Worm (Caenorhabditis elegans): ENCODE measurements around the gene srw-73.

The srw-73 gene

ce11 chrV:16610791-16611385 is 22.6 kb upstream of the srw-73 start, which contains the start of gene srw-54:
Gene srw-54, plus strand, starts transcription at chrV:16611335.
- TF ChIP-seq cog-1 (tag; optimal IDR thresholded peaks at IDR 0.05) (no peak), flt-1 (GFP tag; IDR thresholded peaks at IDR 0.05) (no peak), tab-1 (GFP tag; IDR thresholded peaks at IDR 0.05) (no peak), ref-1 (GFP tag; conservative IDR thresholded peaks at IDR 0.05) (no peak), T22C8.4 (GFP tag; IDR thresholded peaks at IDR 0.05) (no peak), klf-2 (GFP tag; conservative IDR thresholded peaks at IDR 0.05) (no peak), med-1 (GFP tag; optimal IDR thresholded peaks at IDR 0.05; ENCODE audit: insufficient read depth) (no peak), ztf-23 (GFP tag; IDR thresholded peaks at IDR 0.05) (no peak), ztf-29 (GFP tag; IDR thresholded peaks at IDR 0.05) (no peak)

ce11 chrV:16610094-16610493 is 21.8 kb upstream of the srw-73 start:
- TF ChIP-seq ztf-23 (GFP tag; IDR thresholded peaks at IDR 0.05), result no peak
- no peak for TF ChIP-seq klf-2 (GFP tag; conservative IDR thresholded peaks at IDR 0.05)
- no peak for TF ChIP-seq med-1 (GFP tag; optimal IDR thresholded peaks at IDR 0.05; ENCODE audit: insufficient read depth)
- TF ChIP-seq tab-1 (GFP tag; IDR thresholded peaks at IDR 0.05), result no peak

- TF ChIP-seq tab-1 (GFP tag; IDR thresholded peaks at IDR 0.05), result no peak
- no peak for TF ChIP-seq klf-2 (GFP tag; conservative IDR thresholded peaks at IDR 0.05)
- TF ChIP-seq cog-1 (tag; optimal IDR thresholded peaks at IDR 0.05), result no peak
- TF ChIP-seq ztf-23 (GFP tag; IDR thresholded peaks at IDR 0.05), result no peak
- TF ChIP-seq ref-1 (GFP tag; conservative IDR thresholded peaks at IDR 0.05), result no peak
- no peak for TF ChIP-seq ztf-29 (GFP tag; IDR thresholded peaks at IDR 0.05)
- no peak for TF ChIP-seq T22C8.4 (GFP tag; IDR thresholded peaks at IDR 0.05)
- no peak for TF ChIP-seq med-1 (GFP tag; optimal IDR thresholded peaks at IDR 0.05; ENCODE audit: insufficient read depth)
- TF ChIP-seq flt-1 (GFP tag; IDR thresholded peaks at IDR 0.05), result no peak
Measured at ce11 chrV:16608478-16608877, 20.1 kb upstream of the srw-73 start.

ce11 chrV:16606313-16606712 is 18.0 kb upstream of the srw-73 start, which contains the start of gene Y32B12C.1:
Gene Y32B12C.1, plus strand, starts transcription at chrV:16606613.
- TF ChIP-seq med-1 (GFP tag; optimal IDR thresholded peaks at IDR 0.05; ENCODE audit: insufficient read depth), result no peak

ce11 chrV:16605463-16605862 is 17.1 kb upstream of the srw-73 start:
- TF ChIP-seq ref-1 (GFP tag; conservative IDR thresholded peaks at IDR 0.05) (no peak), ztf-23 (GFP tag; IDR thresholded peaks at IDR 0.05) (no peak), ztf-29 (GFP tag; IDR thresholded peaks at IDR 0.05) (no peak)

- TF ChIP-seq ztf-23 (GFP tag; IDR thresholded peaks at IDR 0.05) (no peak), T22C8.4 (GFP tag; IDR thresholded peaks at IDR 0.05) (no peak), tab-1 (GFP tag; IDR thresholded peaks at IDR 0.05) (no peak), flt-1 (GFP tag; IDR thresholded peaks at IDR 0.05) (no peak), med-1 (GFP tag; optimal IDR thresholded peaks at IDR 0.05; ENCODE audit: insufficient read depth) (no peak)
Measured at ce11 chrV:16604301-16604700, 16.0 kb upstream of the srw-73 start.

ce11 chrV:16603102-16603501 is 14.8 kb upstream of the srw-73 start, which contains the start of gene T03E6.8:
Gene T03E6.8, minus strand, starts transcription at chrV:16603202.
- TF ChIP-seq klf-2 (GFP tag; conservative IDR thresholded peaks at IDR 0.05) (no peak), ref-1 (GFP tag; conservative IDR thresholded peaks at IDR 0.05) (no peak), tab-1 (GFP tag; IDR thresholded peaks at IDR 0.05) (no peak)

- TF ChIP-seq cog-1 (tag; optimal IDR thresholded peaks at IDR 0.05), result no peak
- no peak for TF ChIP-seq med-1 (GFP tag; optimal IDR thresholded peaks at IDR 0.05; ENCODE audit: insufficient read depth)
- TF ChIP-seq T22C8.4 (GFP tag; IDR thresholded peaks at IDR 0.05), result no peak
- TF ChIP-seq flt-1 (GFP tag; IDR thresholded peaks at IDR 0.05), result no peak
- no peak for TF ChIP-seq ref-1 (GFP tag; conservative IDR thresholded peaks at IDR 0.05)
- no peak for TF ChIP-seq ztf-23 (GFP tag; IDR thresholded peaks at IDR 0.05)
- TF ChIP-seq tab-1 (GFP tag; IDR thresholded peaks at IDR 0.05), result no peak
- TF ChIP-seq klf-2 (GFP tag; conservative IDR thresholded peaks at IDR 0.05), result no peak
- TF ChIP-seq ztf-29 (GFP tag; IDR thresholded peaks at IDR 0.05), result no peak
Measured at ce11 chrV:16600623-16601022, 12.3 kb upstream of the srw-73 start, which contains the start of gene T03E6.9. Gene T03E6.9, minus strand, starts transcription at chrV:16600723.

- TF ChIP-seq flt-1 (GFP tag; IDR thresholded peaks at IDR 0.05), result no peak
- TF ChIP-seq klf-2 (GFP tag; conservative IDR thresholded peaks at IDR 0.05), result no peak
- TF ChIP-seq ref-1 (GFP tag; conservative IDR thresholded peaks at IDR 0.05), result no peak
- no peak for TF ChIP-seq ztf-23 (GFP tag; IDR thresholded peaks at IDR 0.05)
- TF ChIP-seq ztf-29 (GFP tag; IDR thresholded peaks at IDR 0.05), result no peak
- TF ChIP-seq tab-1 (GFP tag; IDR thresholded peaks at IDR 0.05), result no peak
- TF ChIP-seq med-1 (GFP tag; optimal IDR thresholded peaks at IDR 0.05; ENCODE audit: insufficient read depth), result no peak
- TF ChIP-seq cog-1 (tag; optimal IDR thresholded peaks at IDR 0.05), result no peak
- no peak for TF ChIP-seq T22C8.4 (GFP tag; IDR thresholded peaks at IDR 0.05)
Measured at ce11 chrV:16599835-16600234, 11.5 kb upstream of the srw-73 start.

ce11 chrV:16598437-16598836 is 10.1 kb upstream of the srw-73 start:
- TF ChIP-seq tab-1 (GFP tag; IDR thresholded peaks at IDR 0.05), result no peak
- TF ChIP-seq ref-1 (GFP tag; conservative IDR thresholded peaks at IDR 0.05), result no peak
- no peak for TF ChIP-seq ztf-23 (GFP tag; IDR thresholded peaks at IDR 0.05)
- no peak for TF ChIP-seq klf-2 (GFP tag; conservative IDR thresholded peaks at IDR 0.05)
- TF ChIP-seq ztf-29 (GFP tag; IDR thresholded peaks at IDR 0.05), result no peak
- no peak for TF ChIP-seq flt-1 (GFP tag; IDR thresholded peaks at IDR 0.05)
- TF ChIP-seq med-1 (GFP tag; optimal IDR thresholded peaks at IDR 0.05; ENCODE audit: insufficient read depth), result no peak
- TF ChIP-seq T22C8.4 (GFP tag; IDR thresholded peaks at IDR 0.05), result no peak
- no peak for TF ChIP-seq cog-1 (tag; optimal IDR thresholded peaks at IDR 0.05)

ce11 chrV:16596102-16596501 is 7.8 kb upstream of the srw-73 start:
- no peak for TF ChIP-seq cog-1 (tag; optimal IDR thresholded peaks at IDR 0.05)

Data from whole organism, midembryonic.